Worm (Caenorhabditis elegans) whole organism, young adult: ENCODE measurements around the gene nurf-1.

ENCODE experiments used
- F10E7.11 ChIP-seq: sonication (generic microtip); optimal IDR thresholded peaks from 2 replicates; lab custom pipeline; 2017; ENCODE audit warnings: mild to moderate bottlenecking, missing genetic modification characterization, moderate library complexity, missing compliant biosample characterization
- F39B2.1 ChIP-seq: fragments of 200-800 bp; sonication (Bioruptor generic); IDR thresholded peaks from 2 replicates; pipeline ENCODE4 v1.3.6; 2022; ENCODE audit warnings: missing genetic modification reagents, missing genetic modification characterization, missing compliant biosample characterization
- F57A8.1 ChIP-seq: fragments of 200-800 bp; sonication (Bioruptor generic); optimal IDR thresholded peaks from 2 replicates; lab custom pipeline; 2018; ENCODE audit warnings: mild to moderate bottlenecking, missing genetic modification characterization, moderate library complexity, missing compliant biosample characterization
- Y53F4B.3 ChIP-seq: fragments of 200-800 bp; sonication (Bioruptor generic); IDR thresholded peaks from 2 replicates; pipeline ENCODE4 v1.3.6; 2022; ENCODE audit warnings: missing genetic modification reagents, missing genetic modification characterization, missing compliant biosample characterization
- ama-1 ChIP-seq, 3 experiments: fragments of 150-350 bp in 1 of 3; sonication (generic microtip) in 2 of 3; optimal IDR thresholded peaks; 2 replicates each; lab custom pipeline; 2014 to 2018; ENCODE audit warnings: missing biosample characterization in 2 of 3, missing genetic modification characterization in 2 of 3, missing genetic modification reagents in 2 of 3
- attf-5 ChIP-seq: fragments of 200-800 bp; sonication (Bioruptor generic); optimal IDR thresholded peaks from 2 replicates; lab custom pipeline; 2018; ENCODE audit warnings: mild to moderate bottlenecking, missing genetic modification characterization, missing compliant biosample characterization
- hlh-12 ChIP-seq: sonication (generic microtip); optimal IDR thresholded peaks from 2 replicates; lab custom pipeline; 2016; ENCODE audit warnings: missing genetic modification characterization, missing compliant biosample characterization
- lag-1 ChIP-seq: fragments of 200-800 bp; sonication (Bioruptor generic); IDR thresholded peaks from 2 replicates; pipeline ENCODE4 v1.3.6; 2022; ENCODE audit warnings: missing genetic modification reagents, missing genetic modification characterization, missing compliant biosample characterization
- lin-26 ChIP-seq: fragments of 200-800 bp; sonication (Bioruptor generic); IDR thresholded peaks from 2 replicates; pipeline ENCODE4 v1.3.6; 2022; ENCODE audit warnings: missing genetic modification reagents, missing genetic modification characterization, missing compliant biosample characterization
- pha-4 ChIP-seq: fragments of 150-350 bp; sonication (generic microtip); optimal IDR thresholded peaks from 2 replicates; lab custom pipeline; 2014; ENCODE audit warnings: missing biosample characterization, missing genetic modification reagents, missing genetic modification characterization
- sea-2 ChIP-seq: fragments of 200-800 bp; sonication (Bioruptor generic); IDR thresholded peaks from 2 replicates; pipeline ENCODE4 v1.3.6; 2022; ENCODE audit warnings: missing genetic modification characterization, missing compliant biosample characterization
- unc-62 ChIP-seq: fragments of 150-350 bp; optimal IDR thresholded peaks from 2 replicates; lab custom pipeline; 2014; ENCODE audit warnings: missing biosample characterization, missing genetic modification reagents, missing genetic modification characterization
- zfh-2 ChIP-seq: fragments of 200-800 bp; sonication (Bioruptor generic); conservative IDR thresholded peaks from 2 replicates; pipeline ENCODE4 v1.3.6; 2022; ENCODE audit warnings: missing genetic modification reagents, missing genetic modification characterization, missing compliant biosample characterization

ce11 chrII:14427714-14428113 is 37.2 kb downstream of the nurf-1 start:
- TF ChIP-seq F57A8.1 (GFP tag; lab: Kevin White, UChicago), result no peak
- no peak for TF ChIP-seq lag-1 (GFP tag; lab: Robert Waterston, UW)
- no peak for TF ChIP-seq pha-4 (tag; lab: Kevin White, UChicago)
- TF ChIP-seq sea-2 (GFP tag; lab: Robert Waterston, UW), result no peak
- TF ChIP-seq lin-26 (GFP tag; lab: Robert Waterston, UW), result no peak
- no peak for TF ChIP-seq attf-5 (GFP tag; lab: Kevin White, UChicago)
- TF ChIP-seq ama-1 (optimal IDR thresholded peaks at IDR 0.05; lab: Kevin White, UChicago), result no peak
- TF ChIP-seq ama-1 (GFP tag; optimal IDR thresholded peaks at IDR 0.05; lab: Kevin White, UChicago), result no peak
- TF ChIP-seq Y53F4B.3 (GFP tag; lab: Robert Waterston, UW), result no peak
- no peak for TF ChIP-seq hlh-12
- no peak for TF ChIP-seq zfh-2 (GFP tag; lab: Robert Waterston, UW)
- TF ChIP-seq unc-62 (GFP tag; lab: Kevin White, UChicago), result no peak
- TF ChIP-seq F10E7.11 (tag; lab: Kevin White, UChicago), result no peak
- no peak for TF ChIP-seq F39B2.1 (GFP tag; lab: Robert Waterston, UW)
